Worm (Caenorhabditis elegans): ENCODE data around the gene his-31.

DNA sequence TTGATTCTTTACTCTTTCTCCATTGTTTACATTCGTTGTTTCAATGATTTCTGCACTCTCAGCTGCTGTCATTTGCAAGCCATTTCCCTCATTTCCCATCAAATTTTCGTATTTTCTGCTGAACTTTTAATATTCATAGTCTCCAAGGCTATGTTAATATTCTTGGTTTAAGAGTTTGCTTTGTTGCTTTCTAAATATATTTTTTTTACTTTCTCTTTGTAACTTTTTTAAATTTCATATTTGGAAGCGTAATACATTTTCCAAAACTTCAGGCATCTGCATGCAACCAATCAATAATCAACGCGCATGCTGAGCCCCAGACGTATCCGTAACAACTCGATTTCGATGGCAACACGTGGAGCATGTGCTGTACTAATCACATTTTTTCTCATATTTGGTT is 27.0 kb upstream of the his-31 start, which contains the start of gene sqv-1:
- no peak for TF ChIP-seq nhr-77 (tag; optimal IDR thresholded peaks at IDR 0.05)
- TF ChIP-seq pha-4 (GFP tag; IDR thresholded peaks at IDR 0.05) = no peak
- no peak for TF ChIP-seq pha-4 (tag; optimal IDR thresholded peaks at IDR 0.05)
- TF ChIP-seq php-3 (GFP tag; IDR thresholded peaks at IDR 0.05) = no peak
- TF ChIP-seq unc-62 (GFP tag; optimal IDR thresholded peaks at IDR 0.05 in 1 of 2) = no peak
- TF ChIP-seq unc-62 (tag; optimal IDR thresholded peaks at IDR 0.05) = no peak
- TF ChIP-seq ztf-11 (tag; optimal IDR thresholded peaks at IDR 0.05) = no peak
- TF ChIP-seq nhr-10 (tag; optimal IDR thresholded peaks at IDR 0.05) = no peak
- TF ChIP-seq F10B5.3 (tag; optimal IDR thresholded peaks at IDR 0.05) = no peak
- TF ChIP-seq aly-2 (tag; optimal IDR thresholded peaks at IDR 0.05) = no peak

Measured in whole organism, L4 larva.